Fruit fly (Drosophila melanogaster) whole organism, prepupa: Measurements from ENCODE around the gene CG3165.

Experiments
- Blimp-1 ChIP-seq: fragments of 200-800 bp; sonication (Bioruptor generic); optimal IDR thresholded peaks from 3 replicates; lab custom pipeline; 2017; ENCODE audit warnings: missing biosample characterization, missing genetic modification characterization, mild to moderate bottlenecking, moderate library complexity, missing genetic modification reagents
- CG10631 ChIP-seq: fragments of 200-800 bp; sonication (Bioruptor generic); optimal IDR thresholded peaks from 2 replicates; lab custom pipeline; 2016; ENCODE audit warnings: missing biosample characterization, missing genetic modification characterization
- CG10669 ChIP-seq: fragments of 200-800 bp; sonication (Bioruptor generic); optimal IDR thresholded peaks from 3 replicates; lab custom pipeline; 2018; ENCODE audit warnings: missing biosample characterization, mild to moderate bottlenecking, missing genetic modification characterization, moderate library complexity
- CG11902 ChIP-seq: fragments of 200-800 bp; sonication (Bioruptor generic); optimal IDR thresholded peaks from 3 replicates; lab custom pipeline; 2016; ENCODE audit warnings: missing biosample characterization, missing genetic modification characterization
- CG15336 ChIP-seq: fragments of 200-800 bp; sonication (Bioruptor generic); IDR thresholded peaks from 2 replicates; pipeline ENCODE4 v1.3.6; 2022; ENCODE audit warnings: missing biosample characterization, missing genetic modification characterization
- CG31627 ChIP-seq: fragments of 200-800 bp; sonication (Bioruptor generic); optimal IDR thresholded peaks from 3 replicates; lab custom pipeline; 2016; ENCODE audit warnings: missing biosample characterization, missing genetic modification characterization
- CG32006 ChIP-seq: fragments of 200-800 bp; sonication (Bioruptor generic); optimal IDR thresholded peaks from 3 replicates; lab custom pipeline; 2017; ENCODE audit warnings: missing biosample characterization, mild to moderate bottlenecking, missing genetic modification characterization
- CG34406 ChIP-seq: fragments of 200-800 bp; sonication (Bioruptor generic); optimal IDR thresholded peaks from 3 replicates; lab custom pipeline; 2016; ENCODE audit warnings: missing biosample characterization, missing genetic modification characterization
- CG3919 ChIP-seq: fragments of 200-800 bp; sonication (Bioruptor generic); optimal IDR thresholded peaks from 3 replicates; lab custom pipeline; 2016; ENCODE audit warnings: missing biosample characterization, missing genetic modification characterization
- CG6163 ChIP-seq: fragments of 200-800 bp; sonication (Bioruptor generic); IDR thresholded peaks from 3 replicates; pipeline ENCODE4 v1.3.6; 2022; ENCODE audit warnings: missing biosample characterization, missing genetic modification characterization
- CG6276 ChIP-seq: fragments of 200-800 bp; sonication (Bioruptor generic); optimal IDR thresholded peaks from 2 replicates; lab custom pipeline; 2017; ENCODE audit warnings: missing biosample characterization, mild to moderate bottlenecking, missing genetic modification characterization
- CG6854 ChIP-seq: fragments of 200-800 bp; sonication (Bioruptor generic); optimal IDR thresholded peaks from 2 replicates; lab custom pipeline; 2017; ENCODE audit warnings: missing biosample characterization, mild to moderate bottlenecking, missing genetic modification characterization
- CG7368 ChIP-seq: fragments of 200-800 bp; sonication (Bioruptor generic); optimal IDR thresholded peaks from 3 replicates; lab custom pipeline; 2016; ENCODE audit warnings: missing biosample characterization, missing genetic modification characterization
- CG8119 ChIP-seq: fragments of 200-800 bp; sonication (Bioruptor generic); IDR thresholded peaks from 3 replicates; pipeline ENCODE4 v1.3.6; 2022; ENCODE audit warnings: missing biosample characterization, missing genetic modification characterization
- CG8319 ChIP-seq: fragments of 200-800 bp; sonication (Bioruptor generic); optimal IDR thresholded peaks from 3 replicates; lab custom pipeline; 2016; ENCODE audit warnings: missing biosample characterization, missing genetic modification characterization
- CG8632 ChIP-seq: fragments of 200-800 bp; sonication (Bioruptor generic); optimal IDR thresholded peaks from 3 replicates; lab custom pipeline; 2016; ENCODE audit warnings: missing biosample characterization, missing genetic modification characterization
- CG9139 ChIP-seq: fragments of 200-800 bp; sonication (Bioruptor generic); optimal IDR thresholded peaks from 3 replicates; lab custom pipeline; 2017; ENCODE audit warnings: missing biosample characterization, mild to moderate bottlenecking, missing genetic modification characterization
- Eip75B ChIP-seq: fragments of 200-800 bp; sonication (Bioruptor generic); optimal IDR thresholded peaks from 3 replicates; lab custom pipeline; 2016; ENCODE audit warnings: missing biosample characterization, missing genetic modification characterization
- Eip78C ChIP-seq: fragments of 200-800 bp; sonication (Bioruptor generic); peaks from one replicate; lab custom pipeline; 2016; ENCODE audit warnings: missing biosample characterization, missing genetic modification characterization
- Ets96B ChIP-seq: fragments of 200-800 bp; optimal IDR thresholded peaks from 2 replicates; lab custom pipeline; 2019; ENCODE audit warnings: missing biosample characterization, mild to moderate bottlenecking, missing genetic modification characterization, moderate library complexity
- Gug ChIP-seq: fragments of 200-800 bp; sonication (Bioruptor generic); IDR thresholded peaks from 2 replicates; pipeline ENCODE4 v1.3.6; 2022; ENCODE audit warnings: missing biosample characterization, missing genetic modification characterization
- Hr38 ChIP-seq: sonication (Bioruptor generic); optimal IDR thresholded peaks from 2 replicates; lab custom pipeline; 2016; ENCODE audit warnings: missing biosample characterization, missing genetic modification characterization
- Hr39 ChIP-seq: fragments of 200-800 bp; sonication (Bioruptor generic); optimal IDR thresholded peaks from 2 replicates; lab custom pipeline; 2016; ENCODE audit warnings: missing biosample characterization, missing genetic modification characterization
- Hr4 ChIP-seq: fragments of 200-800 bp; sonication (Bioruptor generic); optimal IDR thresholded peaks from 3 replicates; lab custom pipeline; 2016; ENCODE audit warnings: missing biosample characterization, missing genetic modification characterization
- Lpt ChIP-seq: fragments of 200-800 bp; sonication (Bioruptor generic); optimal IDR thresholded peaks from 3 replicates; lab custom pipeline; 2016; ENCODE audit warnings: missing biosample characterization, missing genetic modification characterization
- Met ChIP-seq: fragments of 200-800 bp; sonication (Bioruptor generic); optimal IDR thresholded peaks from 3 replicates; lab custom pipeline; 2016; ENCODE audit warnings: missing biosample characterization, missing genetic modification characterization
- OdsH ChIP-seq: fragments of 200-800 bp; sonication (Bioruptor generic); optimal IDR thresholded peaks from 3 replicates; lab custom pipeline; 2016; ENCODE audit warnings: missing biosample characterization, missing genetic modification characterization
- acj6 ChIP-seq: fragments of 200-800 bp; sonication (Bioruptor generic); optimal IDR thresholded peaks from 3 replicates; lab custom pipeline; 2016; ENCODE audit warnings: missing biosample characterization, missing genetic modification characterization
- cyc ChIP-seq: fragments of 200-800 bp; sonication (Bioruptor generic); optimal IDR thresholded peaks from 3 replicates; lab custom pipeline; 2016; ENCODE audit warnings: missing biosample characterization, missing genetic modification characterization
- eg ChIP-seq: fragments of 200-800 bp; sonication (Bioruptor generic); IDR thresholded peaks from 3 replicates; pipeline ENCODE4 v1.3.6; 2022; ENCODE audit warnings: missing biosample characterization, missing genetic modification characterization
- esn ChIP-seq: fragments of 200-800 bp; sonication (Bioruptor generic); optimal IDR thresholded peaks from 2 replicates; lab custom pipeline; 2016; ENCODE audit warnings: missing biosample characterization, mild to moderate bottlenecking, missing genetic modification characterization, moderate library complexity
- fd59A ChIP-seq: fragments of 200-800 bp; sonication (Bioruptor generic); optimal IDR thresholded peaks from 2 replicates; lab custom pipeline; 2017; ENCODE audit warnings: missing biosample characterization, mild to moderate bottlenecking, missing genetic modification characterization, missing genetic modification reagents
- fkh ChIP-seq: fragments of 200-800 bp; sonication (Bioruptor generic); optimal IDR thresholded peaks from 3 replicates; lab custom pipeline; 2017; ENCODE audit warnings: missing biosample characterization, mild to moderate bottlenecking, missing genetic modification characterization, moderate library complexity
- lz ChIP-seq: fragments of 200-800 bp; sonication (Bioruptor generic); optimal IDR thresholded peaks from 3 replicates; lab custom pipeline; 2016; ENCODE audit warnings: missing biosample characterization, missing genetic modification characterization
- net ChIP-seq: fragments of 200-800 bp; sonication (Bioruptor generic); optimal IDR thresholded peaks from 3 replicates; lab custom pipeline; 2016; ENCODE audit warnings: missing biosample characterization, missing genetic modification characterization
- salr ChIP-seq, 2 experiments: fragments of 200-800 bp; sonication (Bioruptor generic); optimal IDR thresholded peaks; 3 replicates each; lab custom pipeline; 2016 to 2018; ENCODE audit warnings: missing biosample characterization in 2 of 2, missing genetic modification characterization in 2 of 2, mild to moderate bottlenecking in 1 of 2
- ss ChIP-seq, 2 experiments: fragments of 200-800 bp; sonication (Bioruptor generic); optimal IDR thresholded peaks; 2 replicates in 1 of 2; 3 replicates in 1 of 2; lab custom pipeline; 2017 to 2018; ENCODE audit warnings: mild to moderate bottlenecking in 2 of 2, missing biosample characterization in 2 of 2, missing genetic modification characterization in 2 of 2, moderate library complexity in 1 of 2
- svp ChIP-seq: fragments of 200-800 bp; sonication (Bioruptor generic); peaks from one replicate; lab custom pipeline; 2016; ENCODE audit warnings: missing biosample characterization, missing genetic modification characterization
- topi ChIP-seq: fragments of 200-800 bp; sonication (Bioruptor generic); optimal IDR thresholded peaks from 3 replicates; lab custom pipeline; 2016; ENCODE audit warnings: missing biosample characterization, missing genetic modification characterization
- vri ChIP-seq: fragments of 200-800 bp; sonication (Bioruptor generic); optimal IDR thresholded peaks from 3 replicates; lab custom pipeline; 2016; ENCODE audit warnings: missing biosample characterization, mild to moderate bottlenecking, missing genetic modification characterization

The CG3165 gene

dm6 chr2L:2987681-2988381 lies 10.9 kb downstream of the CG3165 start, which contains the start of the genes Chd1 and Bem46 (continued):
- TF ChIP-seq CG11902 = peak; percentile 86
- no peak for TF ChIP-seq CG3919 (GFP tag; lab: Kevin White, UChicago)
- no peak for TF ChIP-seq Met (GFP tag; lab: Kevin White, UChicago)
- TF ChIP-seq eg (GFP tag; lab: Robert Waterston, UW) = peak; percentile 89
- peak; percentile 61 for TF ChIP-seq CG8119
- no peak for TF ChIP-seq Eip75B (GFP tag; lab: Kevin White, UChicago)
- TF ChIP-seq net (GFP tag; lab: Kevin White, UChicago) = no peak
- TF ChIP-seq CG8632 (GFP tag; lab: Kevin White, UChicago) = no peak
- no peak for TF ChIP-seq Hr39 (GFP tag; lab: Kevin White, UChicago)
- no peak for TF ChIP-seq CG10631 (GFP tag; lab: Kevin White, UChicago)
- TF ChIP-seq CG10669 (GFP tag; lab: Kevin White, UChicago) = no peak
- TF ChIP-seq topi (GFP tag; lab: Kevin White, UChicago) = no peak
- TF ChIP-seq Hr4 (GFP tag; lab: Kevin White, UChicago) = no peak
- peak; percentile 84 for TF ChIP-seq lz (GFP tag; lab: Kevin White, UChicago)
- TF ChIP-seq CG15336 (GFP tag; lab: Robert Waterston, UW) = peak; percentile 67
- no peak for TF ChIP-seq Hr38 (GFP tag; lab: Kevin White, UChicago)
- TF ChIP-seq esn (GFP tag; lab: Kevin White, UChicago) = peak; percentile 87
- TF ChIP-seq CG32006 = no peak
- peak; percentile 88 for TF ChIP-seq acj6 (GFP tag; lab: Kevin White, UChicago)
- no peak for TF ChIP-seq ss (GFP tag; optimal IDR thresholded peaks at IDR 0.05; lab: Kevin White, UChicago)
- TF ChIP-seq fd59A (GFP tag; lab: Kevin White, UChicago) = peak; percentile 64
- no peak for TF ChIP-seq CG8319
- no peak for TF ChIP-seq CG7368 (GFP tag; lab: Kevin White, UChicago)
- TF ChIP-seq vri (GFP tag; lab: Kevin White, UChicago) = no peak
- peak; percentile 83 for TF ChIP-seq CG34406 (GFP tag; lab: Kevin White, UChicago)
- no peak for TF ChIP-seq CG6276 (GFP tag; lab: Kevin White, UChicago)
- TF ChIP-seq svp (GFP tag; lab: Kevin White, UChicago) = no peak
- TF ChIP-seq Gug (GFP tag; lab: Robert Waterston, UW) = peak; percentile 75
- peak; percentile 85 for TF ChIP-seq cyc (GFP tag; lab: Kevin White, UChicago)
- peak; percentile 78 for TF ChIP-seq Ets96B (tag; lab: Kevin White, UChicago)
- no peak for TF ChIP-seq CG6854
- no peak for TF ChIP-seq CG9139 (GFP tag; lab: Kevin White, UChicago)
- TF ChIP-seq CG6163 (GFP tag; lab: Robert Waterston, UW) = peak; percentile 86
- TF ChIP-seq salr (GFP tag; optimal IDR thresholded peaks at IDR 0.05; lab: Kevin White, UChicago) = peak in 1 of 2 experiments; percentile 69
- peak; percentile 90 for TF ChIP-seq CG31627 (GFP tag; lab: Kevin White, UChicago)
- TF ChIP-seq, all 60 proteins: peak for 22

DNA sequence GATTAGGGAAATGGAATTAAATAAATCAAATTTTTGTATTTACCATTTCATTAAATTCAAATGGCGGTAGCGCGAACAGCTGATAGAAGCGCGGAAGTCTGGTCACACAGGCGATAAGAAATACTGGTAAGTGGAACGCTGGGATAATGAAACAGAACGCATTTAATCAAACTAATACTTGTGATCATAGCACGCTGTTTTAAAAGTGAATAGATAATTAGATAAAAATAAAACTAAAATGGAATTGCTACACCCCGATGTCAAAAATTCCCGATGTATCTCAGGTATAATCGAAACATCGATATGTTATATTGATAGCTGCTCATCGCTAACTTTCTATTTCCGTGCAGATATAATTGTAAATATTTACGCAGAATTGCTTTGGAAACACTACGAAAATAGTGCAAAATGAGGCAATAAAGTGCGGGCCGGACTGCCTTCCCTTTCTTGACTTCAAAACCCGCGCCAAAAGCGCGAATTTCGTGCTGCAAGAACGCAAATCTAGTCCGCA lies 15.8 kb downstream of the CG3165 start, which contains the start of the genes okr and CG3558:
Gene okr (minus strand): TSS at position 96 of the 511 bp plus-strand sequence.
Gene CG3558 (plus strand): TSS at position 207 of the 511 bp plus-strand sequence.
- TF ChIP-seq Lpt (GFP tag; lab: Kevin White, UChicago) (no peak), OdsH (GFP tag; lab: Kevin White, UChicago) (no peak), fkh (GFP tag; lab: Kevin White, UChicago) (peak; percentile 71), esn (GFP tag; lab: Kevin White, UChicago) (peak; percentile 32), lz (GFP tag; lab: Kevin White, UChicago) (peak; percentile 13), Blimp-1 (peak; percentile 79), Eip78C (peak; percentile 75)
